Worm (Caenorhabditis elegans) whole organism, L2 larva: ENCODE measurements around the gene nas-23.
A peak's percentile ranks its signal among the peaks of the same experiment; 100 is the strongest.

Experiments
- C34F6.9 ChIP-seq: fragments of 150-350 bp; optimal IDR thresholded peaks from 2 replicates; lab custom pipeline; 2014; ENCODE audit warnings: missing biosample characterization, missing genetic modification characterization
- F13H6.1 ChIP-seq: sonication (generic microtip); optimal IDR thresholded peaks from 2 replicates; lab custom pipeline; 2016; ENCODE audit warnings: missing genetic modification characterization, missing compliant biosample characterization
- R02D3.7 ChIP-seq: fragments of 150-350 bp; optimal IDR thresholded peaks from 2 replicates; lab custom pipeline; 2014; ENCODE audit warnings: missing biosample characterization, missing genetic modification characterization
- Y55F3AM.14 ChIP-seq: fragments of 200-800 bp; sonication (Bioruptor generic); optimal IDR thresholded peaks from 2 replicates; lab custom pipeline; 2018; ENCODE audit warnings: mild to moderate bottlenecking, missing genetic modification characterization, missing compliant biosample characterization
- ZK546.5 ChIP-seq: sonication (generic microtip); optimal IDR thresholded peaks from 2 replicates; lab custom pipeline; 2017; ENCODE audit warnings: missing biosample characterization, missing genetic modification characterization
- alr-1 ChIP-seq: fragments of 150-350 bp; optimal IDR thresholded peaks from 2 replicates; lab custom pipeline; 2014; ENCODE audit warnings: missing biosample characterization, missing genetic modification characterization
- aly-2 ChIP-seq: fragments of 150-350 bp; optimal IDR thresholded peaks from 2 replicates; lab custom pipeline; 2014; ENCODE audit warnings: missing biosample characterization, missing genetic modification characterization
- ama-1 ChIP-seq: fragments of 150-350 bp; optimal IDR thresholded peaks from 2 replicates; lab custom pipeline; 2018; ENCODE audit warnings: inconsistent platforms
- blmp-1 ChIP-seq: sonication (generic microtip); optimal IDR thresholded peaks from 2 replicates; lab custom pipeline; 2017; ENCODE audit warnings: missing genetic modification characterization, mild to moderate bottlenecking, missing compliant biosample characterization, antibody characterized with exemption, moderate library complexity; ENCODE audit not compliant: insufficient read depth
- ceh-16 ChIP-seq: fragments of 150-350 bp; optimal IDR thresholded peaks from 2 replicates; lab custom pipeline; 2014; ENCODE audit warnings: missing biosample characterization, missing genetic modification characterization
- ceh-82 ChIP-seq: fragments of 150-350 bp; optimal IDR thresholded peaks from 2 replicates; lab custom pipeline; 2014; ENCODE audit warnings: missing biosample characterization, missing genetic modification characterization
- dmd-4 ChIP-seq: sonication (generic microtip); optimal IDR thresholded peaks from 2 replicates; lab custom pipeline; 2017; ENCODE audit warnings: missing biosample characterization, missing genetic modification characterization
- egl-27 ChIP-seq: sonication (generic microtip); optimal IDR thresholded peaks from 3 replicates; lab custom pipeline; 2017; ENCODE audit warnings: missing biosample characterization, missing genetic modification reagents, missing genetic modification characterization
- elt-1 ChIP-seq: fragments of 150-350 bp; optimal IDR thresholded peaks from 2 replicates; lab custom pipeline; 2014; ENCODE audit warnings: missing biosample characterization, missing genetic modification characterization
- elt-3 ChIP-seq: sonication (generic microtip); optimal IDR thresholded peaks from 2 replicates; lab custom pipeline; 2017; ENCODE audit warnings: missing biosample characterization, missing genetic modification characterization
- fos-1 ChIP-seq: fragments of 150-350 bp; optimal IDR thresholded peaks from 2 replicates; lab custom pipeline; 2014; ENCODE audit warnings: missing biosample characterization, missing genetic modification characterization
- gmeb-1 ChIP-seq: fragments of 150-350 bp; optimal IDR thresholded peaks from 2 replicates; lab custom pipeline; 2014; ENCODE audit warnings: missing biosample characterization, missing genetic modification characterization
- lin-11 ChIP-seq: fragments of 150-350 bp; sonication (generic microtip); optimal IDR thresholded peaks from 2 replicates; lab custom pipeline; 2014; ENCODE audit warnings: missing biosample characterization, missing genetic modification characterization, inconsistent platforms, mixed read lengths
- lin-13 ChIP-seq: fragments of 150-350 bp; optimal IDR thresholded peaks from 2 replicates; lab custom pipeline; 2014; ENCODE audit warnings: missing biosample characterization, missing genetic modification reagents, missing genetic modification characterization
- lin-39 ChIP-seq: fragments of 150-350 bp; optimal IDR thresholded peaks from 2 replicates; lab custom pipeline; 2014; ENCODE audit warnings: missing biosample characterization, missing genetic modification reagents, missing genetic modification characterization
- mab-5 ChIP-seq: fragments of 150-350 bp; optimal IDR thresholded peaks from 2 replicates; lab custom pipeline; 2014; ENCODE audit warnings: missing biosample characterization, missing genetic modification characterization
- mbf-1 ChIP-seq: sonication (generic microtip); optimal IDR thresholded peaks from 2 replicates; lab custom pipeline; 2017; ENCODE audit warnings: missing biosample characterization, missing genetic modification characterization
- mdl-1 ChIP-seq, 2 experiments: fragments of 150-350 bp in 1 of 2; sonication (generic microtip) in 1 of 2; optimal IDR thresholded peaks; 2 replicates each; lab custom pipeline; 2017; ENCODE audit warnings: missing biosample characterization in 2 of 2, missing genetic modification characterization in 2 of 2
- nhr-10 ChIP-seq: sonication (generic microtip); optimal IDR thresholded peaks from 2 replicates; lab custom pipeline; 2017; ENCODE audit warnings: missing biosample characterization, missing genetic modification characterization
- nhr-11 ChIP-seq: fragments of 150-350 bp; optimal IDR thresholded peaks from 2 replicates; lab custom pipeline; 2014; ENCODE audit warnings: missing biosample characterization, missing genetic modification characterization
- nhr-12 ChIP-seq: fragments of 150-350 bp; optimal IDR thresholded peaks from 2 replicates; lab custom pipeline; 2014; ENCODE audit warnings: missing biosample characterization, missing genetic modification characterization
- nhr-129 ChIP-seq: fragments of 150-350 bp; optimal IDR thresholded peaks from 2 replicates; lab custom pipeline; 2014; ENCODE audit warnings: missing biosample characterization, missing genetic modification characterization
- nhr-21 ChIP-seq: fragments of 150-350 bp; optimal IDR thresholded peaks from 2 replicates; lab custom pipeline; 2014; ENCODE audit warnings: missing biosample characterization, missing genetic modification characterization
- nhr-23 ChIP-seq: fragments of 150-350 bp; optimal IDR thresholded peaks from 2 replicates; lab custom pipeline; 2014; ENCODE audit warnings: missing biosample characterization, missing genetic modification reagents, missing genetic modification characterization
- nhr-237 ChIP-seq: fragments of 150-350 bp; optimal IDR thresholded peaks from 2 replicates; lab custom pipeline; 2014; ENCODE audit warnings: missing biosample characterization, missing genetic modification characterization
- nhr-25 ChIP-seq: fragments of 150-350 bp; sonication (generic microtip); optimal IDR thresholded peaks from 3 replicates; lab custom pipeline; 2014; ENCODE audit warnings: missing biosample characterization, missing genetic modification characterization
- nhr-6 ChIP-seq: fragments of 150-350 bp; optimal IDR thresholded peaks from 2 replicates; lab custom pipeline; 2014; ENCODE audit warnings: missing biosample characterization, missing genetic modification characterization
- nhr-77 ChIP-seq: fragments of 150-350 bp; optimal IDR thresholded peaks from 2 replicates; lab custom pipeline; 2014; ENCODE audit warnings: missing biosample characterization, missing genetic modification characterization
- peb-1 ChIP-seq: fragments of 150-350 bp; optimal IDR thresholded peaks from 2 replicates; lab custom pipeline; 2014; ENCODE audit warnings: missing biosample characterization, missing genetic modification characterization
- sem-4 ChIP-seq: fragments of 150-350 bp; optimal IDR thresholded peaks from 2 replicates; lab custom pipeline; 2014; ENCODE audit warnings: missing biosample characterization, missing genetic modification reagents, missing genetic modification characterization
- skn-1 ChIP-seq: sonication (generic microtip); optimal IDR thresholded peaks from 2 replicates; lab custom pipeline; 2017; ENCODE audit warnings: missing biosample characterization, missing genetic modification characterization
- sma-9 ChIP-seq, 2 experiments: fragments of 150-350 bp in 1 of 2; sonication (generic microtip) in 1 of 2; optimal IDR thresholded peaks; 2 replicates each; lab custom pipeline; 2014 to 2016; ENCODE audit warnings: missing genetic modification characterization in 2 of 2, mild to moderate bottlenecking in 1 of 2, missing biosample characterization in 1 of 2, missing compliant biosample characterization in 1 of 2, missing genetic modification reagents in 1 of 2, moderate library complexity in 1 of 2
- snpc-4 ChIP-seq: fragments of 150-350 bp; optimal IDR thresholded peaks from 2 replicates; lab custom pipeline; 2014; ENCODE audit warnings: missing biosample characterization, missing genetic modification characterization
- unc-39 ChIP-seq: fragments of 150-350 bp; optimal IDR thresholded peaks from 2 replicates; lab custom pipeline; 2014; ENCODE audit warnings: missing biosample characterization, missing genetic modification characterization
- unc-55 ChIP-seq: fragments of 150-350 bp; sonication (generic microtip); optimal IDR thresholded peaks from 3 replicates; lab custom pipeline; 2014; ENCODE audit warnings: missing biosample characterization, missing genetic modification reagents, missing genetic modification characterization
- unc-62 ChIP-seq: fragments of 150-350 bp; optimal IDR thresholded peaks from 2 replicates; lab custom pipeline; 2014; ENCODE audit warnings: missing biosample characterization, missing genetic modification reagents, missing genetic modification characterization
- zag-1 ChIP-seq: fragments of 150-350 bp; optimal IDR thresholded peaks from 2 replicates; lab custom pipeline; 2014; ENCODE audit warnings: missing biosample characterization, missing genetic modification characterization
- ztf-1 ChIP-seq: fragments of 200-800 bp; sonication (Bioruptor generic); conservative IDR thresholded peaks from 2 replicates; pipeline ENCODE4 v1.3.6; 2022; ENCODE audit warnings: missing genetic modification characterization, missing compliant biosample characterization
- ztf-11 ChIP-seq: sonication (generic microtip); optimal IDR thresholded peaks from 2 replicates; lab custom pipeline; 2017; ENCODE audit warnings: missing biosample characterization, missing genetic modification characterization
- ztf-4 ChIP-seq: fragments of 150-350 bp; optimal IDR thresholded peaks from 2 replicates; lab custom pipeline; 2014; ENCODE audit warnings: missing biosample characterization, missing genetic modification characterization

The nas-23 gene

ce11 chrII:7534369-7534768 lies 40.9 kb upstream of the nas-23 start, which contains the start of gene wrt-10:
Gene wrt-10, minus strand, starts transcription at chrII:7534563.
- TF ChIP-seq ceh-16: peak; percentile 44
- no peak for TF ChIP-seq nhr-129 (tag; lab: Kevin White, UChicago)
- TF ChIP-seq sma-9 (GFP tag; optimal IDR thresholded peaks at IDR 0.05; lab: Kevin White, UChicago): peak; percentile 23
- no peak for TF ChIP-seq sma-9 (tag; optimal IDR thresholded peaks at IDR 0.05; lab: Kevin White, UChicago)
- TF ChIP-seq elt-1 (tag; lab: Kevin White, UChicago): peak; percentile 53
- no peak for TF ChIP-seq mbf-1 (tag; lab: Kevin White, UChicago)

DNA sequence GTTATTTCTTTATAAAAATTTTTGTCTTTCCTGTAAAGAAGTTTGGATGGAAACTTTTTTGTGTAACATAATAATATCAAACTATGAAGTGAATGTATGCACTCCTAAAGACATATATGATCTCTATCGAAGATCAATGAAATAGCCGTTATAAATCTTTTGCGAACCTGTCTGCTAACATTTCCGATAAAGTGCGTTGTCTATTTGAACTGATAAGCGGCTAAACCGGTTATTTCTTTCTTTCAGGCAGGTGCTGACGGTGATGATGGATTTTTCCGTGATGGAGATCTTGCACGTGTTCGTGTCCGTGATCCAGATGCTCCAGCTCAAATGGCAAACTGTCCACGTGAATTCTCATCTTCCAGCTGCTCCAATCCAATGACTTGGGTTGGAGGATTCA lies 38.0 kb upstream of the nas-23 start:
- no peak for TF ChIP-seq ztf-1 (GFP tag; lab: Robert Waterston, UW)
- peak; percentile 51 for TF ChIP-seq nhr-21 (tag; lab: Kevin White, UChicago)
- peak; percentile 29 for TF ChIP-seq nhr-25 (tag; lab: Kevin White, UChicago)
- TF ChIP-seq sma-9 (GFP tag; optimal IDR thresholded peaks at IDR 0.05; lab: Kevin White, UChicago): peak; percentile 54
- TF ChIP-seq sma-9 (tag; optimal IDR thresholded peaks at IDR 0.05; lab: Kevin White, UChicago): no peak
- no peak for TF ChIP-seq sem-4 (tag; lab: Kevin White, UChicago)

DNA sequence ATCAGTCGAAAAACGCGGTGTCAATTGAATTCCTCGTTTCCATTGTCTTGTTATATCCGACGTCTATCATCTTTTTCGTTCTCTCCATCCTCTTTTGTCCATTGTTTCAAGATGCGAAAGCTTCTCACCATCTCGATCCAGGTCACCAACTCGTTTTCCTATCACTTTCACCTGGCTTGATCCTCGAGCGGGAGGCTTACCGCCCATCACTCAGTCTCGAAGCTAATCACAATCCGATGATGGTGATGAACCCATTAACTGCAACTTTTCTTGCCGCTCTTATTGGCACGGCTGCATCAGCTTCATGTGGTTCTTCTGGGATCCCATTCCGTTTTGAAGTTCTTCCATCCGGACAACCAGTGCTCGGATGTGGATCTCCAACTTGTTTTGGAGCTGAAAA lies 37.4 kb upstream of the nas-23 start, which contains the start of gene wrt-1:
wrt-1 (plus strand) TSS at position 53 of the 400 bp plus-strand sequence.
- peak; percentile 12 for TF ChIP-seq nhr-21 (tag; lab: Kevin White, UChicago)
- TF ChIP-seq blmp-1 (tag; lab: Kevin White, UChicago): peak; percentile 5
- no peak for TF ChIP-seq nhr-237

ce11 chrII:7529078-7529683 lies 35.7 kb upstream of the nas-23 start, which contains the start of gene ZK1290.5:
Gene ZK1290.5, plus strand, starts transcription at chrII:7529643.
- TF ChIP-seq alr-1 (no peak), elt-3 (tag; lab: Kevin White, UChicago) (no peak), fos-1 (tag; lab: Kevin White, UChicago) (peak; percentile 87), skn-1 (peak; percentile 62), lin-39 (tag; lab: Kevin White, UChicago) (no peak), lin-11 (tag; lab: Kevin White, UChicago) (no peak), nhr-10 (peak; percentile 52), ceh-16 (no peak), ztf-4 (tag; lab: Kevin White, UChicago) (peak; percentile 84), nhr-237 (no peak), gmeb-1 (tag; lab: Kevin White, UChicago) (peak; percentile 62), ztf-11 (tag; lab: Kevin White, UChicago) (no peak), nhr-21 (tag; lab: Kevin White, UChicago) (peak; percentile 94), aly-2 (tag; lab: Kevin White, UChicago) (no peak), peb-1 (tag; lab: Kevin White, UChicago) (no peak), elt-1 (tag; lab: Kevin White, UChicago) (no peak), nhr-6 (tag; lab: Kevin White, UChicago) (peak; percentile 84), snpc-4 (tag; lab: Kevin White, UChicago) (peak; percentile 18), unc-39 (tag; lab: Kevin White, UChicago) (no peak), ztf-1 (GFP tag; lab: Robert Waterston, UW) (no peak), mdl-1 (tag; optimal IDR thresholded peaks at IDR 0.05; lab: Kevin White, UChicago) (peak; percentile 74 to 90), ama-1 (lab: Kevin White, UChicago) (no peak), egl-27 (peak; percentile 92), nhr-25 (tag; lab: Kevin White, UChicago) (peak; percentile 91), nhr-11 (tag; lab: Kevin White, UChicago) (no peak), nhr-12 (tag; lab: Kevin White, UChicago) (no peak), nhr-77 (tag; lab: Kevin White, UChicago) (no peak), R02D3.7 (tag; lab: Kevin White, UChicago) (no peak), lin-13 (peak; percentile 47), unc-62 (GFP tag; lab: Kevin White, UChicago) (peak; percentile 18), C34F6.9 (tag; lab: Kevin White, UChicago) (peak; percentile 96), mab-5 (tag; lab: Kevin White, UChicago) (peak; percentile 27), unc-55 (GFP tag; lab: Kevin White, UChicago) (peak; percentile 68), dmd-4 (tag; lab: Kevin White, UChicago) (no peak), zag-1 (peak; percentile 53), nhr-23 (tag; lab: Kevin White, UChicago) (no peak), ZK546.5 (tag; lab: Kevin White, UChicago) (no peak), ceh-82 (tag; lab: Kevin White, UChicago) (no peak), Y55F3AM.14 (GFP tag; lab: Kevin White, UChicago) (peak; percentile 69), F13H6.1 (peak; percentile 95), sem-4 (tag; lab: Kevin White, UChicago) (peak; percentile 79), sma-9 (GFP tag; optimal IDR thresholded peaks at IDR 0.05; lab: Kevin White, UChicago) (peak; percentile 98), sma-9 (tag; optimal IDR thresholded peaks at IDR 0.05; lab: Kevin White, UChicago) (peak; percentile 18), nhr-129 (tag; lab: Kevin White, UChicago) (peak; percentile 93)
